Worm (Caenorhabditis elegans) whole organism, mixed stage, embryonic: ENCODE data around the gene C01C10.2.

Source experiments
- ceh-83 ChIP-seq: fragments of 200-800 bp; sonication (Bioruptor generic); optimal IDR thresholded peaks from 2 replicates; lab custom pipeline; 2018; ENCODE audit warnings: mild to moderate bottlenecking, missing genetic modification characterization, missing compliant biosample characterization
- mls-2 ChIP-seq: sonication (generic microtip); optimal IDR thresholded peaks from 2 replicates; lab custom pipeline; 2016; ENCODE audit warnings: mild to moderate bottlenecking, missing genetic modification characterization, moderate library complexity, missing compliant biosample characterization
- nhr-76 ChIP-seq: sonication (generic microtip); optimal IDR thresholded peaks from 2 replicates; lab custom pipeline; 2017; ENCODE audit warnings: missing biosample characterization, missing genetic modification characterization
- tbx-8 ChIP-seq: fragments of 200-800 bp; sonication (Bioruptor generic); optimal IDR thresholded peaks from 2 replicates; lab custom pipeline; 2018; ENCODE audit warnings: mild to moderate bottlenecking, missing genetic modification characterization, moderate library complexity, missing compliant biosample characterization
- unc-39 ChIP-seq: fragments of 150-350 bp; optimal IDR thresholded peaks from 2 replicates; lab custom pipeline; 2014; ENCODE audit warnings: missing biosample characterization, missing genetic modification characterization

- no peak for TF ChIP-seq unc-39 (tag; lab: Kevin White, UChicago)
- TF ChIP-seq tbx-8 (GFP tag; lab: Kevin White, UChicago) = no peak
- no peak for TF ChIP-seq nhr-76 (tag; lab: Kevin White, UChicago)
- TF ChIP-seq ceh-83 (GFP tag; lab: Kevin White, UChicago) = no peak
- no peak for TF ChIP-seq mls-2
Measured at ce11 chrX:7445734-7446133, 7.8 kb upstream of the C01C10.2 start.
